Worm (Caenorhabditis elegans) whole organism, young adult: ENCODE measurements around the gene hum-10.
A peak's percentile ranks its signal among the peaks of the same experiment; 100 is the strongest.

Experiments used
- B0261.1 ChIP-seq: sonication (generic microtip); optimal IDR thresholded peaks from 2 replicates; lab custom pipeline; 2016; ENCODE audit warnings: mild to moderate bottlenecking, missing genetic modification characterization, moderate library complexity, missing compliant biosample characterization
- B0336.3 ChIP-seq: fragments of 200-800 bp; sonication (Bioruptor generic); IDR thresholded peaks from 2 replicates; pipeline ENCODE4 v1.3.6; 2022; ENCODE audit warnings: missing genetic modification characterization, missing compliant biosample characterization
- C06A6.2 ChIP-seq: fragments of 200-800 bp; sonication (Bioruptor generic); conservative IDR thresholded peaks from 2 replicates; pipeline ENCODE4 v1.3.6; 2022; ENCODE audit warnings: missing genetic modification characterization, missing compliant biosample characterization
- F10E7.11 ChIP-seq: sonication (generic microtip); optimal IDR thresholded peaks from 2 replicates; lab custom pipeline; 2017; ENCODE audit warnings: mild to moderate bottlenecking, missing genetic modification characterization, moderate library complexity, missing compliant biosample characterization
- F22D6.2 ChIP-seq: sonication (generic microtip); optimal IDR thresholded peaks from 2 replicates; lab custom pipeline; 2016; ENCODE audit warnings: mild to moderate bottlenecking, missing genetic modification characterization, missing compliant biosample characterization
- F37B4.10 ChIP-seq: fragments of 200-800 bp; sonication (Bioruptor generic); IDR thresholded peaks from 2 replicates; pipeline ENCODE4 v1.3.6; 2022; ENCODE audit warnings: missing genetic modification characterization, missing compliant biosample characterization
- F39B2.1 ChIP-seq: fragments of 200-800 bp; sonication (Bioruptor generic); IDR thresholded peaks from 2 replicates; pipeline ENCODE4 v1.3.6; 2022; ENCODE audit warnings: missing genetic modification reagents, missing genetic modification characterization, missing compliant biosample characterization
- F55B11.4 ChIP-seq: sonication (generic microtip); optimal IDR thresholded peaks from 2 replicates; lab custom pipeline; 2016; ENCODE audit warnings: missing compliant biosample characterization, missing genetic modification characterization, borderline replicate concordance; ENCODE audit not compliant: insufficient read depth
- F57A8.1 ChIP-seq: fragments of 200-800 bp; sonication (Bioruptor generic); optimal IDR thresholded peaks from 2 replicates; lab custom pipeline; 2018; ENCODE audit warnings: mild to moderate bottlenecking, missing genetic modification characterization, moderate library complexity, missing compliant biosample characterization
- T07F8.4 ChIP-seq: sonication (generic microtip); optimal IDR thresholded peaks from 2 replicates; lab custom pipeline; 2016; ENCODE audit warnings: mild to moderate bottlenecking, missing genetic modification characterization, moderate library complexity, missing compliant biosample characterization
- Y53F4B.3 ChIP-seq: fragments of 200-800 bp; sonication (Bioruptor generic); IDR thresholded peaks from 2 replicates; pipeline ENCODE4 v1.3.6; 2022; ENCODE audit warnings: missing genetic modification reagents, missing genetic modification characterization, missing compliant biosample characterization
- Y53G8AR.9 ChIP-seq: fragments of 200-800 bp; sonication (Bioruptor generic); conservative IDR thresholded peaks from 2 replicates; pipeline ENCODE4 v1.3.6; 2022; ENCODE audit warnings: missing genetic modification reagents, missing genetic modification characterization, missing compliant biosample characterization
- Y67H2A.10 ChIP-seq: fragments of 200-800 bp; sonication (Bioruptor generic); conservative IDR thresholded peaks from 2 replicates; pipeline ENCODE4 v1.3.6; 2022; ENCODE audit warnings: missing genetic modification reagents, missing genetic modification characterization, missing compliant biosample characterization
- bed-2 ChIP-seq: fragments of 200-800 bp; sonication (Bioruptor generic); IDR thresholded peaks from 2 replicates; pipeline ENCODE4 v1.3.6; 2022; ENCODE audit warnings: missing genetic modification reagents, missing genetic modification characterization, missing compliant biosample characterization
- ccch-3 ChIP-seq: fragments of 200-800 bp; sonication (Bioruptor generic); optimal IDR thresholded peaks from 2 replicates; lab custom pipeline; 2018; ENCODE audit warnings: mild to moderate bottlenecking, missing genetic modification characterization, missing compliant biosample characterization
- ceh-58 ChIP-seq: fragments of 200-800 bp; sonication (Bioruptor generic); IDR thresholded peaks from 2 replicates; pipeline ENCODE4 v1.3.6; 2022; ENCODE audit warnings: missing genetic modification characterization, missing compliant biosample characterization
- ceh-79 ChIP-seq: sonication (generic microtip); optimal IDR thresholded peaks from 2 replicates; lab custom pipeline; 2017; ENCODE audit warnings: mild to moderate bottlenecking, missing genetic modification characterization, missing compliant biosample characterization
- dpl-1 ChIP-seq: fragments of 150-350 bp; optimal IDR thresholded peaks from 2 replicates; lab custom pipeline; 2014; ENCODE audit warnings: missing biosample characterization, missing genetic modification reagents, missing genetic modification characterization
- efl-1 ChIP-seq: fragments of 150-350 bp; optimal IDR thresholded peaks from 2 replicates; lab custom pipeline; 2014; ENCODE audit warnings: missing biosample characterization, missing genetic modification reagents, missing genetic modification characterization
- ekl-4 ChIP-seq: fragments of 200-800 bp; sonication (Bioruptor generic); IDR thresholded peaks from 2 replicates; pipeline ENCODE4 v1.3.6; 2022; ENCODE audit warnings: missing genetic modification reagents, missing genetic modification characterization, missing compliant biosample characterization
- hmg-1.2 ChIP-seq: fragments of 200-800 bp; sonication (Bioruptor generic); IDR thresholded peaks from 2 replicates; pipeline ENCODE4 v1.3.6; 2022; ENCODE audit warnings: missing genetic modification reagents, missing genetic modification characterization, missing compliant biosample characterization
- hmg-20 ChIP-seq: fragments of 200-800 bp; sonication (Bioruptor generic); IDR thresholded peaks from 2 replicates; pipeline ENCODE4 v1.3.6; 2022; ENCODE audit warnings: missing genetic modification reagents, missing genetic modification characterization, missing compliant biosample characterization
- hsf-1 ChIP-seq: fragments of 200-800 bp; sonication (Bioruptor generic); IDR thresholded peaks from 2 replicates; pipeline ENCODE4 v1.3.6; 2022; ENCODE audit warnings: missing genetic modification reagents, missing genetic modification characterization, missing compliant biosample characterization
- lag-1 ChIP-seq: fragments of 200-800 bp; sonication (Bioruptor generic); IDR thresholded peaks from 2 replicates; pipeline ENCODE4 v1.3.6; 2022; ENCODE audit warnings: missing genetic modification reagents, missing genetic modification characterization, missing compliant biosample characterization
- let-607 ChIP-seq, 2 experiments: fragments of 200-800 bp in 1 of 2; sonication (Bioruptor generic) in 1 of 2; sonication (generic microtip) in 1 of 2; optimal IDR thresholded peaks; 2 replicates each; lab custom pipeline; 2016 to 2018; ENCODE audit warnings: mild to moderate bottlenecking in 2 of 2, missing compliant biosample characterization in 2 of 2, missing genetic modification characterization in 2 of 2, moderate library complexity in 2 of 2, missing genotype in 1 of 2
- lin-26 ChIP-seq: fragments of 200-800 bp; sonication (Bioruptor generic); IDR thresholded peaks from 2 replicates; pipeline ENCODE4 v1.3.6; 2022; ENCODE audit warnings: missing genetic modification reagents, missing genetic modification characterization, missing compliant biosample characterization
- lin-35 ChIP-seq, 3 experiments: fragments of 150-350 bp in 2 of 3; sonication (generic microtip) in 1 of 3; optimal IDR thresholded peaks; 2 replicates each; lab custom pipeline; 2014 to 2018; ENCODE audit warnings: missing biosample characterization in 3 of 3, missing genetic modification characterization in 3 of 3, missing genetic modification reagents in 3 of 3
- lin-54 ChIP-seq: fragments of 200-800 bp; sonication (Bioruptor generic); optimal IDR thresholded peaks from 2 replicates; lab custom pipeline; 2018; ENCODE audit warnings: mild to moderate bottlenecking, missing genetic modification characterization, missing compliant biosample characterization
- madf-10 ChIP-seq: sonication (generic microtip); optimal IDR thresholded peaks from 2 replicates; lab custom pipeline; 2016; ENCODE audit warnings: mild to moderate bottlenecking, missing genetic modification characterization, missing compliant biosample characterization
- mcd-1 ChIP-seq: fragments of 200-800 bp; sonication (Bioruptor generic); IDR thresholded peaks from 2 replicates; pipeline ENCODE4 v1.3.6; 2022; ENCODE audit warnings: missing genetic modification reagents, missing genetic modification characterization, missing compliant biosample characterization
- nfya-1 ChIP-seq: sonication (generic microtip); optimal IDR thresholded peaks from 2 replicates; lab custom pipeline; 2017; ENCODE audit warnings: antibody characterized with exemption, missing compliant biosample characterization, missing genetic modification characterization, borderline replicate concordance; ENCODE audit not compliant: insufficient read depth
- nfyb-1 ChIP-seq: fragments of 200-800 bp; sonication (Bioruptor generic); IDR thresholded peaks from 2 replicates; pipeline ENCODE4 v1.3.6; 2022; ENCODE audit warnings: missing genetic modification reagents, missing genetic modification characterization, missing compliant biosample characterization
- nhr-179 ChIP-seq: sonication (generic microtip); optimal IDR thresholded peaks from 2 replicates; lab custom pipeline; 2016; ENCODE audit warnings: mild to moderate bottlenecking, missing genetic modification characterization, missing compliant biosample characterization
- nhr-27 ChIP-seq: fragments of 200-800 bp; sonication (Bioruptor generic); optimal IDR thresholded peaks from 2 replicates; lab custom pipeline; 2018; ENCODE audit warnings: mild to moderate bottlenecking, missing genetic modification characterization, moderate library complexity, missing compliant biosample characterization
- nhr-80 ChIP-seq: sonication (generic microtip); optimal IDR thresholded peaks from 2 replicates; lab custom pipeline; 2016; ENCODE audit warnings: missing genetic modification characterization, missing compliant biosample characterization
- nhr-90 ChIP-seq: sonication (generic microtip); optimal IDR thresholded peaks from 2 replicates; lab custom pipeline; 2016; ENCODE audit warnings: missing genotype, mild to moderate bottlenecking, missing genetic modification characterization, missing compliant biosample characterization
- pbrm-1 ChIP-seq: fragments of 200-800 bp; sonication (Bioruptor generic); IDR thresholded peaks from 2 replicates; pipeline ENCODE4 v1.3.6; 2022; ENCODE audit warnings: missing genetic modification reagents, missing genetic modification characterization, missing compliant biosample characterization
- rcor-1 ChIP-seq: fragments of 200-800 bp; sonication (Bioruptor generic); IDR thresholded peaks from 2 replicates; pipeline ENCODE4 v1.3.6; 2022; ENCODE audit warnings: missing genetic modification reagents, missing genetic modification characterization, missing compliant biosample characterization
- rec-8 ChIP-seq, 2 experiments: sonication (generic microtip); optimal IDR thresholded peaks; 2 replicates each; lab custom pipeline; 2016; ENCODE audit warnings: mild to moderate bottlenecking in 2 of 2, missing genetic modification characterization in 2 of 2, missing genetic modification reagents in 2 of 2, missing genotype in 2 of 2, missing biosample characterization in 1 of 2, missing compliant biosample characterization in 1 of 2, moderate library complexity in 1 of 2
- repo-1 ChIP-seq: sonication (generic microtip); optimal IDR thresholded peaks from 2 replicates; lab custom pipeline; 2017; ENCODE audit warnings: mild to moderate bottlenecking, missing genetic modification characterization, missing compliant biosample characterization
- sea-2 ChIP-seq: fragments of 200-800 bp; sonication (Bioruptor generic); IDR thresholded peaks from 2 replicates; pipeline ENCODE4 v1.3.6; 2022; ENCODE audit warnings: missing genetic modification characterization, missing compliant biosample characterization
- snpc-3.4 ChIP-seq: sonication (generic microtip); optimal IDR thresholded peaks from 2 replicates; lab custom pipeline; 2017; ENCODE audit warnings: missing genetic modification characterization, mild to moderate bottlenecking, missing compliant biosample characterization, antibody characterized with exemption, moderate library complexity, missing genotype, missing genetic modification reagents
- sptf-2 ChIP-seq: fragments of 200-800 bp; sonication (Bioruptor generic); optimal IDR thresholded peaks from 2 replicates; lab custom pipeline; 2018; ENCODE audit warnings: mild to moderate bottlenecking, missing genetic modification characterization, missing compliant biosample characterization
- tbx-9 ChIP-seq: sonication (generic microtip); optimal IDR thresholded peaks from 2 replicates; lab custom pipeline; 2016; ENCODE audit warnings: borderline replicate concordance, missing genetic modification characterization, inconsistent platforms, missing compliant biosample characterization
- ztf-18 ChIP-seq: sonication (generic microtip); optimal IDR thresholded peaks from 2 replicates; lab custom pipeline; 2016; ENCODE audit warnings: missing genotype, mild to moderate bottlenecking, missing genetic modification characterization, missing compliant biosample characterization
- ztf-22 ChIP-seq: fragments of 200-800 bp; sonication (Bioruptor generic); optimal IDR thresholded peaks from 2 replicates; lab custom pipeline; 2018; ENCODE audit warnings: mild to moderate bottlenecking, missing genetic modification characterization, moderate library complexity, missing compliant biosample characterization
- ztf-28 ChIP-seq: fragments of 200-800 bp; sonication (Bioruptor generic); IDR thresholded peaks from 2 replicates; pipeline ENCODE4 v1.3.6; 2022; ENCODE audit warnings: missing genetic modification reagents, missing genetic modification characterization, missing compliant biosample characterization
- ztf-6 ChIP-seq: fragments of 200-800 bp; sonication (Bioruptor generic); IDR thresholded peaks from 2 replicates; pipeline ENCODE4 v1.3.6; 2022; ENCODE audit warnings: missing genetic modification reagents, missing genetic modification characterization, missing compliant biosample characterization

hum-10 gene

DNA sequence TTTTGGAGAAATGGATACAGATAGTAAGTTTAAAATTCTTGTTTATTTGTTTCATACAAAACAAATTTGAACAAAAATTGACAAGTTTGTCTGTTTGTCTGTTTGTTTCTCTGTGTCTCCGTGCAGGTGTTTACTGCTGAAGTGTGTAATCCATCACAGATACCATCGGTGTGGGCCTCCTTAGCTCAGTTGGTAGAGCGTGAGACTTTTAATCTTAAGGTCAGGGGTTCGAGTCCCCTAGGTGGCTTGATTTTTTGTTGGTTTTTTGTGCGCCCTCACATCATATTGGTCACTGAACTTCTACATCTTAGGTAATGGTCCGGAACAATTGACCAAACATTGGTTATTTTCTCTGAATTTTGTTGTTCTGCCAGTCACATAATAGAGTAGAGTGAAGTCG lies 6.9 kb upstream of the hum-10 start (continued):
- TF ChIP-seq nhr-179 (no peak), ztf-22 (GFP tag; lab: Kevin White, UChicago) (no peak), nhr-80 (peak; percentile 34), snpc-3.4 (tag; lab: Kevin White, UChicago) (peak; percentile 63), ztf-18 (tag; lab: Kevin White, UChicago) (peak; percentile 53), tbx-9 (no peak), ztf-28 (GFP tag; lab: Robert Waterston, UW) (peak; percentile 52; the same call in 1 of the 2 replicates), madf-10 (tag; lab: Kevin White, UChicago) (peak; percentile 64), rcor-1 (peak; percentile 69), Y53G8AR.9 (no peak; the same call in 1 of the 2 replicates), F55B11.4 (tag; lab: Kevin White, UChicago) (no peak), nhr-27 (tag; lab: Kevin White, UChicago) (no peak), bed-2 (no peak), Y53F4B.3 (GFP tag; lab: Robert Waterston, UW) (peak; percentile 16; the same call in 1 of the 2 replicates), sptf-2 (GFP tag; lab: Kevin White, UChicago) (peak; percentile 87), F39B2.1 (no peak), T07F8.4 (tag; lab: Kevin White, UChicago) (peak; percentile 61), lin-54 (peak; percentile 49), hmg-1.2 (GFP tag; lab: Robert Waterston, UW) (peak; percentile 78), Y67H2A.10 (GFP tag; lab: Robert Waterston, UW) (no peak), nfyb-1 (GFP tag; lab: Robert Waterston, UW) (peak; percentile 67; the same call in 1 of the 2 replicates), pbrm-1 (GFP tag; lab: Robert Waterston, UW) (peak; percentile 88), F37B4.10 (GFP tag; lab: Robert Waterston, UW) (no peak), C06A6.2 (GFP tag; lab: Robert Waterston, UW) (no peak), B0336.3 (no peak), nhr-90 (tag; lab: Kevin White, UChicago) (peak; percentile 84), F57A8.1 (GFP tag; lab: Kevin White, UChicago) (peak; percentile 58), nfya-1 (tag; lab: Kevin White, UChicago) (no peak), repo-1 (tag; lab: Kevin White, UChicago) (peak; percentile 40), let-607 (tag; optimal IDR thresholded peaks at IDR 0.05; lab: Kevin White, UChicago) (peak; percentile 18 to 22), mcd-1 (GFP tag; lab: Robert Waterston, UW) (no peak), efl-1 (no peak), B0261.1 (peak; percentile 91), F22D6.2 (tag; lab: Kevin White, UChicago) (no peak), ceh-79 (no peak), lag-1 (GFP tag; lab: Robert Waterston, UW) (no peak), F10E7.11 (tag; lab: Kevin White, UChicago) (no peak), hmg-20 (0 out of 2 replicates have a peak, but pooled peaks have one; percentile 21), ztf-6 (0 out of 2 replicates have a peak, but pooled peaks have one; percentile 45), lin-26 (GFP tag; lab: Robert Waterston, UW) (peak; percentile 97), dpl-1 (GFP tag; lab: Kevin White, UChicago) (no peak), ceh-58 (GFP tag; lab: Robert Waterston, UW) (no peak), hsf-1 (GFP tag; lab: Robert Waterston, UW) (no peak), lin-35 (GFP tag; optimal IDR thresholded peaks at IDR 0.05; lab: Kevin White, UChicago) (peak in 1 of 3 experiments; percentile 53), sea-2 (GFP tag; lab: Robert Waterston, UW) (no peak), rec-8 (tag; optimal IDR thresholded peaks at IDR 0.05; lab: Kevin White, UChicago) (peak; percentile 54 to 83), ccch-3 (GFP tag; lab: Kevin White, UChicago) (no peak), ekl-4 (GFP tag; lab: Robert Waterston, UW) (peak; percentile 81)
